Fruit fly (Drosophila melanogaster) whole organism, embryonic: Measurements from ENCODE around the gene DENR.

Experiments
- Atf6 ChIP-seq: fragments of 200-800 bp; sonication (Bioruptor generic); IDR thresholded peaks from 2 replicates; pipeline ENCODE4 v1.3.6; 2022; ENCODE audit warnings: missing biosample characterization, missing genetic modification characterization
- Bgb ChIP-seq: fragments of 200-800 bp; sonication (Bioruptor generic); IDR thresholded peaks from 2 replicates; pipeline ENCODE4 v1.3.6; 2022; ENCODE audit warnings: missing biosample characterization, missing genetic modification characterization; ENCODE audit not compliant: partially characterized antibody
- CG12155 ChIP-seq: fragments of 200-800 bp; sonication (Bioruptor generic); optimal IDR thresholded peaks from 3 replicates; lab custom pipeline; 2016; ENCODE audit warnings: missing biosample characterization, missing genetic modification characterization
- CG13123 ChIP-seq: fragments of 200-800 bp; sonication (Bioruptor generic); optimal IDR thresholded peaks from 2 replicates; lab custom pipeline; 2016; ENCODE audit warnings: missing biosample characterization, missing genetic modification characterization
- CG16779 ChIP-seq: fragments of 200-800 bp; sonication (Bioruptor generic); IDR thresholded peaks from 2 replicates; pipeline ENCODE4 v1.3.6; 2022; ENCODE audit warnings: missing biosample characterization, missing genetic modification characterization
- CG1792 ChIP-seq: fragments of 200-800 bp; sonication (Bioruptor generic); optimal IDR thresholded peaks from 2 replicates; lab custom pipeline; 2016; ENCODE audit warnings: missing biosample characterization, missing genetic modification characterization
- CG2889 ChIP-seq: fragments of 200-800 bp; sonication (Bioruptor generic); IDR thresholded peaks from 3 replicates; pipeline ENCODE4 v1.3.6; 2022; ENCODE audit warnings: missing biosample characterization, missing genetic modification characterization
- CG30403 ChIP-seq: fragments of 200-800 bp; sonication (Bioruptor generic); optimal IDR thresholded peaks from 3 replicates; lab custom pipeline; 2016; ENCODE audit warnings: missing biosample characterization, missing genetic modification characterization
- CG3065 ChIP-seq: fragments of 200-800 bp; sonication (Bioruptor generic); optimal IDR thresholded peaks from 2 replicates; lab custom pipeline; 2016; ENCODE audit warnings: missing biosample characterization, missing genetic modification characterization
- CG3281 ChIP-seq: fragments of 200-800 bp; sonication (Bioruptor generic); optimal IDR thresholded peaks from 3 replicates; lab custom pipeline; 2017; ENCODE audit warnings: missing biosample characterization, mild to moderate bottlenecking, missing genetic modification characterization
- CG6254 ChIP-seq: fragments of 200-800 bp; sonication (Bioruptor generic); optimal IDR thresholded peaks from 3 replicates; lab custom pipeline; 2017; ENCODE audit warnings: mild to moderate bottlenecking, missing biosample characterization, missing genetic modification reagents, missing genetic modification characterization
- CG7556 ChIP-seq: fragments of 200-800 bp; sonication (Bioruptor generic); optimal IDR thresholded peaks from 2 replicates; lab custom pipeline; 2017; ENCODE audit warnings: missing biosample characterization, mild to moderate bottlenecking, missing genetic modification characterization
- CG7963 ChIP-seq: fragments of 200-800 bp; sonication (Bioruptor generic); IDR thresholded peaks from 3 replicates; pipeline ENCODE4 v1.3.6; 2022; ENCODE audit warnings: missing biosample characterization, missing genetic modification characterization; ENCODE audit not compliant: partially characterized antibody
- CG8359 ChIP-seq: fragments of 200-800 bp; sonication (Bioruptor generic); optimal IDR thresholded peaks from 2 replicates; lab custom pipeline; 2017; ENCODE audit warnings: missing biosample characterization, mild to moderate bottlenecking, missing genetic modification characterization, borderline replicate concordance
- CG8388 ChIP-seq: fragments of 200-800 bp; sonication (Bioruptor generic); optimal IDR thresholded peaks from 2 replicates; lab custom pipeline; 2019; ENCODE audit warnings: missing biosample characterization, mild to moderate bottlenecking, missing genetic modification characterization, moderate library complexity
- CG8765 ChIP-seq: fragments of 200-800 bp; sonication (Bioruptor generic); IDR thresholded peaks from 2 replicates; pipeline ENCODE4 v1.3.6; 2022; ENCODE audit warnings: missing biosample characterization, missing genetic modification characterization
- CG8944 ChIP-seq: fragments of 200-800 bp; sonication (Bioruptor generic); optimal IDR thresholded peaks from 3 replicates; lab custom pipeline; 2016; ENCODE audit warnings: missing biosample characterization, missing genetic modification characterization
- Dad ChIP-seq: fragments of 200-800 bp; sonication (Bioruptor generic); optimal IDR thresholded peaks from 3 replicates; lab custom pipeline; 2016; ENCODE audit warnings: missing biosample characterization, missing genetic modification characterization
- Deaf1 ChIP-seq: fragments of 200-800 bp; optimal IDR thresholded peaks from 3 replicates; lab custom pipeline; 2019; ENCODE audit warnings: missing biosample characterization, mild to moderate bottlenecking, missing genetic modification characterization, moderate library complexity
- Dfd ChIP-seq, 2 experiments: fragments of >200 bp; optimal IDR thresholded peaks; 2 replicates each; lab custom pipeline; 2017; ENCODE audit warnings: missing biosample characterization in 2 of 2, missing genetic modification characterization in 2 of 2
- Fer1 ChIP-seq: fragments of 200-800 bp; sonication (Bioruptor generic); optimal IDR thresholded peaks from 2 replicates; lab custom pipeline; 2017; ENCODE audit warnings: missing biosample characterization, mild to moderate bottlenecking, missing genetic modification characterization
- Fer2 ChIP-seq: fragments of 200-800 bp; sonication (Bioruptor generic); optimal IDR thresholded peaks from 2 replicates; lab custom pipeline; 2018; ENCODE audit warnings: missing biosample characterization, mild to moderate bottlenecking, missing genetic modification characterization, moderate library complexity
- Hr39 ChIP-seq: fragments of >200 bp; optimal IDR thresholded peaks from 2 replicates; lab custom pipeline; 2017
- Hr51 ChIP-seq, 2 experiments: fragments of 200-800 bp; sonication (Bioruptor generic); optimal IDR thresholded peaks; 2 replicates in 1 of 2; 3 replicates in 1 of 2; lab custom pipeline; 2016 to 2018; ENCODE audit warnings: missing biosample characterization in 2 of 2, missing genetic modification characterization in 2 of 2, mild to moderate bottlenecking in 1 of 2, moderate library complexity in 1 of 2
- Lhr ChIP-seq: fragments of 200-800 bp; sonication (Bioruptor generic); optimal IDR thresholded peaks from 3 replicates; lab custom pipeline; 2017; ENCODE audit warnings: mild to moderate bottlenecking, missing biosample characterization, missing genetic modification reagents, missing genetic modification characterization
- Mes4 ChIP-seq: fragments of 200-800 bp; sonication (Bioruptor generic); optimal IDR thresholded peaks from 2 replicates; lab custom pipeline; 2016; ENCODE audit warnings: missing biosample characterization, missing genetic modification characterization
- Pdp1 ChIP-seq, 2 experiments: fragments of 200-800 bp; sonication (Bioruptor generic); optimal IDR thresholded peaks; 3 replicates each; lab custom pipeline; 2016; ENCODE audit warnings: missing biosample characterization in 2 of 2, missing genetic modification characterization in 2 of 2, mild to moderate bottlenecking in 1 of 2, moderate library complexity in 1 of 2
- Stat92E ChIP-seq, 3 experiments: fragments of >200 bp in 2 of 3; fragments of 200-800 bp in 1 of 3; sonication (Bioruptor generic) in 1 of 3; optimal IDR thresholded peaks; 2 replicates each; lab custom pipeline; 2017 to 2019; ENCODE audit warnings: missing biosample characterization in 3 of 3, missing genetic modification characterization in 3 of 3, mild to moderate bottlenecking in 1 of 3, moderate library complexity in 1 of 3
- TFAM ChIP-seq: fragments of 200-800 bp; sonication (Bioruptor generic); optimal IDR thresholded peaks from 2 replicates; lab custom pipeline; 2017; ENCODE audit warnings: missing biosample characterization, missing genetic modification characterization, inconsistent platforms
- bcd ChIP-seq: fragments of 200-800 bp; sonication (Bioruptor generic); optimal IDR thresholded peaks from 2 replicates; lab custom pipeline; 2017; ENCODE audit warnings: missing biosample characterization, mild to moderate bottlenecking, missing genetic modification characterization
- caup ChIP-seq: fragments of 200-800 bp; sonication (Bioruptor generic); optimal IDR thresholded peaks from 3 replicates; lab custom pipeline; 2017; ENCODE audit warnings: missing biosample characterization, mild to moderate bottlenecking, missing genetic modification characterization, moderate library complexity; ENCODE audit not compliant: severe bottlenecking
- crp ChIP-seq, 2 experiments: fragments of 200-800 bp; sonication (Bioruptor generic); optimal IDR thresholded peaks; 2 replicates in 1 of 2; 3 replicates in 1 of 2; lab custom pipeline; 2017; ENCODE audit warnings: missing biosample characterization in 2 of 2, missing genetic modification characterization in 2 of 2, mild to moderate bottlenecking in 1 of 2, moderate library complexity in 1 of 2
- cwo ChIP-seq: fragments of 200-800 bp; sonication (Bioruptor generic); optimal IDR thresholded peaks from 3 replicates; lab custom pipeline; 2017; ENCODE audit warnings: missing biosample characterization, missing genetic modification characterization, mild to moderate bottlenecking, moderate library complexity, missing genetic modification reagents
- danr ChIP-seq: fragments of 200-800 bp; sonication (Bioruptor generic); IDR thresholded peaks from 2 replicates; pipeline ENCODE4 v1.3.6; 2022; ENCODE audit warnings: missing biosample characterization, missing genetic modification characterization
- dimm ChIP-seq: fragments of 200-800 bp; sonication (Bioruptor generic); IDR thresholded peaks from 2 replicates; pipeline ENCODE4 v1.3.6; 2022; ENCODE audit warnings: missing biosample characterization, missing genetic modification characterization
- gsb-n ChIP-seq: fragments of 200-800 bp; sonication (Bioruptor generic); optimal IDR thresholded peaks from 3 replicates; lab custom pipeline; 2018; ENCODE audit warnings: missing biosample characterization, mild to moderate bottlenecking, missing genetic modification characterization
- ind ChIP-seq: fragments of 200-800 bp; sonication (Bioruptor generic); optimal IDR thresholded peaks from 3 replicates; lab custom pipeline; 2016; ENCODE audit warnings: missing biosample characterization, missing genetic modification characterization
- inv ChIP-seq: fragments of 200-800 bp; sonication (Bioruptor generic); IDR thresholded peaks from 2 replicates; pipeline ENCODE4 v1.3.6; 2022; ENCODE audit warnings: missing biosample characterization, missing genetic modification characterization; ENCODE audit not compliant: partially characterized antibody
- kah ChIP-seq: fragments of 200-800 bp; sonication (Bioruptor generic); optimal IDR thresholded peaks from 2 replicates; lab custom pipeline; 2018; ENCODE audit warnings: missing biosample characterization, mild to moderate bottlenecking, missing genetic modification characterization
- lab ChIP-seq: fragments of 200-800 bp; sonication (Bioruptor generic); optimal IDR thresholded peaks from 3 replicates; lab custom pipeline; 2017; ENCODE audit warnings: missing biosample characterization, missing genetic modification characterization, mild to moderate bottlenecking, moderate library complexity, missing genetic modification reagents
- p53 ChIP-seq: fragments of 200-800 bp; sonication (Bioruptor generic); optimal IDR thresholded peaks from 2 replicates; lab custom pipeline; 2016; ENCODE audit warnings: missing biosample characterization, missing genetic modification characterization
- row ChIP-seq: fragments of 200-800 bp; sonication (Bioruptor generic); IDR thresholded peaks from 3 replicates; pipeline ENCODE4 v1.3.6; 2022; ENCODE audit warnings: missing biosample characterization, missing genetic modification characterization
- schlank ChIP-seq: fragments of 200-800 bp; sonication (Bioruptor generic); optimal IDR thresholded peaks from 2 replicates; lab custom pipeline; 2018; ENCODE audit warnings: missing biosample characterization, mild to moderate bottlenecking, missing genetic modification characterization
- seq ChIP-seq: fragments of 200-800 bp; sonication (Bioruptor generic); IDR thresholded peaks from 2 replicates; pipeline ENCODE4 v1.3.6; 2022; ENCODE audit warnings: missing biosample characterization, missing genetic modification characterization
- sna ChIP-seq: fragments of 200-800 bp; sonication (Bioruptor generic); IDR thresholded peaks from 2 replicates; pipeline ENCODE4 v1.3.6; 2022; ENCODE audit warnings: missing biosample characterization, missing genetic modification characterization; ENCODE audit not compliant: partially characterized antibody
- ttk ChIP-seq: fragments of 200-800 bp; sonication (Bioruptor generic); IDR thresholded peaks from 2 replicates; pipeline ENCODE4 v2.1.2; 2022; ENCODE audit warnings: missing biosample characterization, missing genetic modification characterization
- vfl ChIP-seq: fragments of 200-800 bp; sonication (Bioruptor generic); optimal IDR thresholded peaks from 2 replicates; lab custom pipeline; 2016; ENCODE audit warnings: missing biosample characterization, missing genetic modification characterization
- vnd ChIP-seq: fragments of 200-800 bp; sonication (Bioruptor generic); IDR thresholded peaks from 3 replicates; pipeline ENCODE4 v1.3.6; 2022; ENCODE audit warnings: missing biosample characterization, missing genetic modification characterization; ENCODE audit not compliant: partially characterized antibody

The DENR gene

dm6 chrX:16918767-16919336 lies 32.5 kb upstream of the DENR start (continued):
- TF ChIP-seq CG8765 (GFP tag; lab: Robert Waterston, UW) (no peak), Pdp1 (GFP tag; optimal IDR thresholded peaks at IDR 0.05; lab: Kevin White, UChicago) (peak in 1 of 2 experiments; percentile 92), ttk (GFP tag; lab: Robert Waterston, UW) (no peak), Deaf1 (tag; lab: Kevin White, UChicago) (peak; percentile 60)

- TF ChIP-seq Dad (no peak), inv (GFP tag; lab: Robert Waterston, UW) (no peak), Fer1 (GFP tag; lab: Kevin White, UChicago) (peak; percentile 19), CG3281 (GFP tag; lab: Kevin White, UChicago) (peak; percentile 7), kah (GFP tag; lab: Kevin White, UChicago) (no peak), Bgb (GFP tag; lab: Robert Waterston, UW) (no peak), CG3065 (GFP tag; lab: Kevin White, UChicago) (no peak), Mes4 (GFP tag; lab: Kevin White, UChicago) (no peak), CG30403 (GFP tag; lab: Kevin White, UChicago) (no peak), CG7556 (no peak), CG8388 (GFP tag; lab: Kevin White, UChicago) (no peak), cwo (GFP tag; lab: Kevin White, UChicago) (no peak), bcd (GFP tag; lab: Kevin White, UChicago) (no peak), Dfd (GFP tag; optimal IDR thresholded peaks at IDR 0.05; lab: Kevin White, UChicago) (no peak), CG2889 (GFP tag; lab: Robert Waterston, UW) (no peak), ind (GFP tag; lab: Kevin White, UChicago) (no peak), crp (GFP tag; optimal IDR thresholded peaks at IDR 0.05; lab: Kevin White, UChicago) (no peak), CG6254 (GFP tag; lab: Kevin White, UChicago) (no peak), CG13123 (GFP tag; lab: Kevin White, UChicago) (no peak), danr (GFP tag; lab: Robert Waterston, UW) (peak; percentile 8; the same call in 1 of the 2 replicates), lab (GFP tag; lab: Kevin White, UChicago) (peak; percentile 35), Stat92E (GFP tag; optimal IDR thresholded peaks at IDR 0.05; lab: Kevin White, UChicago) (no peak), Fer2 (no peak), schlank (tag; lab: Kevin White, UChicago) (peak; percentile 10), CG1792 (GFP tag; lab: Kevin White, UChicago) (no peak), p53 (GFP tag; lab: Kevin White, UChicago) (no peak), dimm (GFP tag; lab: Robert Waterston, UW) (no peak), sna (GFP tag; lab: Robert Waterston, UW) (no peak), row (GFP tag; lab: Robert Waterston, UW) (no peak), Hr51 (GFP tag; optimal IDR thresholded peaks at IDR 0.05; lab: Kevin White, UChicago) (no peak), CG12155 (GFP tag; lab: Kevin White, UChicago) (no peak), Atf6 (GFP tag; lab: Robert Waterston, UW) (no peak), ttk (GFP tag; lab: Robert Waterston, UW) (no peak), Lhr (GFP tag; lab: Kevin White, UChicago) (no peak), TFAM (GFP tag; lab: Kevin White, UChicago) (no peak), Hr39 (lab: Kevin White, UChicago) (no peak), CG16779 (GFP tag; lab: Robert Waterston, UW) (no peak), vfl (GFP tag; lab: Kevin White, UChicago) (no peak), CG8359 (no peak), vnd (GFP tag; lab: Robert Waterston, UW) (no peak), seq (GFP tag; lab: Robert Waterston, UW) (peak; percentile 34; the same call in 1 of the 2 replicates), caup (peak; percentile 3), CG7963 (no peak), CG8944 (GFP tag; lab: Kevin White, UChicago) (no peak), gsb-n (tag; lab: Kevin White, UChicago) (no peak)
Observed at dm6 chrX:16917462-16917861, 31.1 kb upstream of the DENR start.
